Worm (Caenorhabditis elegans) whole organism, mixed stage, embryonic: ENCODE data around the gene B0024.13.

Experiments used
- ces-1 ChIP-seq: fragments of 150-350 bp; optimal IDR thresholded peaks from 2 replicates; lab custom pipeline; 2014; ENCODE audit warnings: missing biosample characterization, missing genetic modification reagents, missing genetic modification characterization
- drap-1 ChIP-seq: fragments of 200-800 bp; sonication (Bioruptor generic); optimal IDR thresholded peaks from 3 replicates; lab custom pipeline; 2018; ENCODE audit warnings: mild to moderate bottlenecking, missing genetic modification characterization, missing compliant biosample characterization
- elt-3 ChIP-seq: fragments of 150-350 bp; optimal IDR thresholded peaks from 2 replicates; lab custom pipeline; 2014; ENCODE audit warnings: missing biosample characterization, missing genetic modification characterization
- lin-13 ChIP-seq: fragments of 150-350 bp; optimal IDR thresholded peaks from 2 replicates; lab custom pipeline; 2014; ENCODE audit warnings: missing biosample characterization, missing genetic modification characterization
- lsy-2 ChIP-seq: fragments of 150-350 bp; optimal IDR thresholded peaks from 2 replicates; lab custom pipeline; 2014; ENCODE audit warnings: missing biosample characterization, missing genetic modification characterization
- mep-1 ChIP-seq: fragments of 150-350 bp; optimal IDR thresholded peaks from 2 replicates; lab custom pipeline; 2017; ENCODE audit warnings: missing biosample characterization, missing genetic modification reagents, missing genetic modification characterization, inconsistent platforms
- nhr-237 ChIP-seq: fragments of 150-350 bp; optimal IDR thresholded peaks from 2 replicates; lab custom pipeline; 2014; ENCODE audit warnings: missing biosample characterization, missing genetic modification characterization
- nhr-28 ChIP-seq: fragments of 150-350 bp; optimal IDR thresholded peaks from 2 replicates; lab custom pipeline; 2014; ENCODE audit warnings: missing biosample characterization, missing genetic modification characterization
- tbx-8 ChIP-seq: fragments of 200-800 bp; sonication (Bioruptor generic); optimal IDR thresholded peaks from 2 replicates; lab custom pipeline; 2018; ENCODE audit warnings: mild to moderate bottlenecking, missing genetic modification characterization, moderate library complexity, missing compliant biosample characterization
- unc-120 ChIP-seq: sonication (generic microtip); optimal IDR thresholded peaks from 2 replicates; lab custom pipeline; 2017; ENCODE audit warnings: missing genetic modification characterization, missing compliant biosample characterization; ENCODE audit not compliant: poor library complexity, severe bottlenecking
- unc-39 ChIP-seq: fragments of 150-350 bp; optimal IDR thresholded peaks from 2 replicates; lab custom pipeline; 2014; ENCODE audit warnings: missing biosample characterization, missing genetic modification characterization
- unc-62 ChIP-seq: fragments of 150-350 bp; optimal IDR thresholded peaks from 2 replicates; lab custom pipeline; 2014; ENCODE audit warnings: missing biosample characterization, missing genetic modification reagents, missing genetic modification characterization
- ztf-11 ChIP-seq: fragments of 150-350 bp; optimal IDR thresholded peaks from 2 replicates; lab custom pipeline; 2014; ENCODE audit warnings: missing biosample characterization, missing genetic modification characterization

DNA sequence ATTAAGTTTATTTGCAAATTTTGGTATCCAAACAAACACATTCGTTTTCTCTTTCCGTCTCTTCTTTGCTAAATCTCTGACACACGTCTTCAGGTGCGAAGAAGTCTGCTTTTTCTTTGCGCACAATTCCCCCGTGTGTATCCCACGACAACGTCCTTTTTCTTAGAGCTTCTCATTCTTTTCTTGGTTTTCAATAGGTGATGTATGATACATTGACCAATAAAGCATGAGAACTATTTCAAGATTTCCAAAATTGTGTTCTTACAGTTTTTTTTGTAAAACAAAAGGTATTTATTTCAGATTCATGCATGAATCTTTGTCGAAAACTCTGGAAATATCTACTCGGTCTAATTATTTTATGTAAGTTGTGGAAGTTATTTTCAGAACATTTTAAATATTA is 30.8 kb upstream of the B0024.13 start, which contains the start of gene B0024.15:
- TF ChIP-seq ztf-11: no peak
- no peak for TF ChIP-seq unc-62 (GFP tag; lab: Kevin White, UChicago)
- TF ChIP-seq mep-1: no peak
- no peak for TF ChIP-seq lin-13 (tag; lab: Kevin White, UChicago)
- TF ChIP-seq unc-120 (tag; lab: Kevin White, UChicago): no peak
- no peak for TF ChIP-seq drap-1 (GFP tag; lab: Kevin White, UChicago)
- no peak for TF ChIP-seq nhr-28 (tag; lab: Kevin White, UChicago)
- no peak for TF ChIP-seq lsy-2 (tag; lab: Kevin White, UChicago)
- TF ChIP-seq ces-1 (GFP tag; lab: Kevin White, UChicago): no peak
- no peak for TF ChIP-seq elt-3
- TF ChIP-seq tbx-8: no peak
- TF ChIP-seq nhr-237: no peak
- no peak for TF ChIP-seq unc-39 (tag; lab: Kevin White, UChicago)
